Fruit fly (Drosophila melanogaster) whole organism, embryonic: Measurements from ENCODE around the gene CG17191.

Source experiments
- Adf1 ChIP-seq: fragments of 200-800 bp; sonication (Bioruptor generic); IDR thresholded peaks from 2 replicates; pipeline ENCODE4 v1.3.6; 2022; ENCODE audit warnings: missing biosample characterization, missing genetic modification characterization
- Atf6 ChIP-seq: fragments of 200-800 bp; sonication (Bioruptor generic); IDR thresholded peaks from 2 replicates; pipeline ENCODE4 v1.3.6; 2022; ENCODE audit warnings: missing biosample characterization, missing genetic modification characterization
- CG11504 ChIP-seq: fragments of 200-800 bp; sonication (Bioruptor generic); optimal IDR thresholded peaks from 3 replicates; lab custom pipeline; 2019; ENCODE audit warnings: missing biosample characterization, mild to moderate bottlenecking, missing genetic modification characterization, moderate library complexity
- CG12219 ChIP-seq: fragments of 200-800 bp; sonication (Bioruptor generic); optimal IDR thresholded peaks from 3 replicates; lab custom pipeline; 2018; ENCODE audit warnings: missing biosample characterization, mild to moderate bottlenecking, missing genetic modification characterization
- CG13296 ChIP-seq: fragments of 200-800 bp; sonication (Bioruptor generic); optimal IDR thresholded peaks from 3 replicates; lab custom pipeline; 2018; ENCODE audit warnings: missing biosample characterization, mild to moderate bottlenecking, missing genetic modification characterization
- CG15479 ChIP-seq: fragments of 200-800 bp; sonication (Bioruptor generic); optimal IDR thresholded peaks from 3 replicates; lab custom pipeline; 2019; ENCODE audit warnings: missing biosample characterization, mild to moderate bottlenecking, missing genetic modification characterization, moderate library complexity
- CG17361 ChIP-seq: fragments of 200-800 bp; sonication (Bioruptor generic); IDR thresholded peaks from 3 replicates; pipeline ENCODE4 v1.3.6; 2022; ENCODE audit warnings: missing biosample characterization, missing genetic modification characterization
- CG2116 ChIP-seq: fragments of 200-800 bp; sonication (Bioruptor generic); optimal IDR thresholded peaks from 3 replicates; lab custom pipeline; 2018; ENCODE audit warnings: missing biosample characterization, mild to moderate bottlenecking, missing genetic modification characterization
- CG2120 ChIP-seq: fragments of 200-800 bp; sonication (Bioruptor generic); optimal IDR thresholded peaks from 3 replicates; lab custom pipeline; 2016; ENCODE audit warnings: missing biosample characterization, missing genetic modification characterization
- CG2678 ChIP-seq: fragments of 200-800 bp; sonication (Bioruptor generic); optimal IDR thresholded peaks from 3 replicates; lab custom pipeline; 2019; ENCODE audit warnings: missing biosample characterization, mild to moderate bottlenecking, missing genetic modification characterization, moderate library complexity
- CG4617 ChIP-seq: fragments of 200-800 bp; sonication (Bioruptor generic); optimal IDR thresholded peaks from 3 replicates; lab custom pipeline; 2016; ENCODE audit warnings: missing biosample characterization, missing genetic modification characterization, borderline replicate concordance
- CG6683 ChIP-seq: fragments of 200-800 bp; sonication (Bioruptor generic); optimal IDR thresholded peaks from 2 replicates; lab custom pipeline; 2017; ENCODE audit warnings: missing biosample characterization, mild to moderate bottlenecking, missing genetic modification characterization, missing genetic modification reagents
- CG6854 ChIP-seq: fragments of 200-800 bp; sonication (Bioruptor generic); optimal IDR thresholded peaks from 3 replicates; lab custom pipeline; 2017; ENCODE audit warnings: missing biosample characterization, mild to moderate bottlenecking, missing genetic modification characterization
- CG8765 ChIP-seq: fragments of 200-800 bp; sonication (Bioruptor generic); IDR thresholded peaks from 2 replicates; pipeline ENCODE4 v1.3.6; 2022; ENCODE audit warnings: missing biosample characterization, missing genetic modification characterization
- CG8924 ChIP-seq: fragments of 200-800 bp; optimal IDR thresholded peaks from 3 replicates; lab custom pipeline; 2019; ENCODE audit warnings: missing biosample characterization, mild to moderate bottlenecking, missing genetic modification characterization, moderate library complexity
- Dip2 ChIP-seq: fragments of 200-800 bp; sonication (Bioruptor generic); IDR thresholded peaks from 2 replicates; pipeline ENCODE4 v1.3.6; 2022; ENCODE audit warnings: missing biosample characterization, missing genetic modification characterization
- Drgx ChIP-seq: fragments of 200-800 bp; sonication (Bioruptor generic); IDR thresholded peaks from 2 replicates; pipeline ENCODE4 v1.3.6; 2022; ENCODE audit warnings: missing biosample characterization, missing genetic modification characterization
- Eip74EF ChIP-seq, 2 experiments: fragments of 200-800 bp in 1 of 2; fragments of >200 bp in 1 of 2; sonication (Bioruptor generic) in 1 of 2; optimal IDR thresholded peaks; 2 replicates each; lab custom pipeline; 2017 to 2019; ENCODE audit warnings: missing biosample characterization in 2 of 2, missing genetic modification characterization in 2 of 2, mild to moderate bottlenecking in 1 of 2, moderate library complexity in 1 of 2
- Ets65A ChIP-seq: fragments of 200-800 bp; sonication (Bioruptor generic); peaks from one replicate; lab custom pipeline; 2016; ENCODE audit warnings: missing biosample characterization, missing genetic modification characterization
- Ets97D ChIP-seq: fragments of 200-800 bp; sonication (Bioruptor generic); optimal IDR thresholded peaks from 3 replicates; lab custom pipeline; 2016; ENCODE audit warnings: missing biosample characterization, missing genetic modification characterization
- Fer2 ChIP-seq: fragments of 200-800 bp; sonication (Bioruptor generic); optimal IDR thresholded peaks from 2 replicates; lab custom pipeline; 2018; ENCODE audit warnings: missing biosample characterization, mild to moderate bottlenecking, missing genetic modification characterization, moderate library complexity
- Fer3 ChIP-seq: fragments of 200-800 bp; sonication (Bioruptor generic); optimal IDR thresholded peaks from 2 replicates; lab custom pipeline; 2018; ENCODE audit warnings: missing biosample characterization, mild to moderate bottlenecking, missing genetic modification characterization, moderate library complexity
- HLHmδ ChIP-seq: fragments of 200-800 bp; sonication (Bioruptor generic); optimal IDR thresholded peaks from 2 replicates; lab custom pipeline; 2018; ENCODE audit warnings: missing biosample characterization, mild to moderate bottlenecking, missing genetic modification characterization, moderate library complexity
- HmgZ ChIP-seq: fragments of 200-800 bp; sonication (Bioruptor generic); optimal IDR thresholded peaks from 2 replicates; lab custom pipeline; 2018; ENCODE audit warnings: missing biosample characterization, mild to moderate bottlenecking, missing genetic modification characterization
- Max ChIP-seq: fragments of 200-800 bp; sonication (Bioruptor generic); optimal IDR thresholded peaks from 2 replicates; lab custom pipeline; 2016; ENCODE audit warnings: missing biosample characterization, mild to moderate bottlenecking, missing genetic modification characterization
- Med ChIP-seq: fragments of 200-800 bp; sonication (Bioruptor generic); peaks from one replicate; lab custom pipeline; 2016; ENCODE audit warnings: missing biosample characterization, missing genetic modification characterization, mild to moderate bottlenecking, inconsistent platforms, moderate library complexity
- Neu2 ChIP-seq: fragments of 200-800 bp; sonication (Bioruptor generic); optimal IDR thresholded peaks from 3 replicates; lab custom pipeline; 2016; ENCODE audit warnings: missing biosample characterization, missing genetic modification characterization, borderline replicate concordance
- Tbp ChIP-seq: fragments of >200 bp; optimal IDR thresholded peaks from 2 replicates; lab custom pipeline; 2018; ENCODE audit warnings: missing biosample characterization, missing genetic modification characterization
- aop ChIP-seq: fragments of 200-800 bp; sonication (Bioruptor generic); IDR thresholded peaks from 2 replicates; pipeline ENCODE4 v1.3.6; 2022; ENCODE audit warnings: missing biosample characterization, missing genetic modification characterization
- bigmax ChIP-seq: fragments of 200-800 bp; sonication (Bioruptor generic); optimal IDR thresholded peaks from 2 replicates; lab custom pipeline; 2018; ENCODE audit warnings: missing biosample characterization, mild to moderate bottlenecking, missing genetic modification characterization
- cas ChIP-seq: fragments of 200-800 bp; sonication (Bioruptor generic); IDR thresholded peaks from 2 replicates; pipeline ENCODE4 v1.3.6; 2022; ENCODE audit warnings: missing biosample characterization, missing genetic modification characterization
- chinmo ChIP-seq: fragments of 200-800 bp; sonication (Bioruptor generic); IDR thresholded peaks from 4 replicates; pipeline ENCODE4 v1.3.6; 2022; ENCODE audit warnings: missing biosample characterization, missing genetic modification characterization; ENCODE audit not compliant: partially characterized antibody
- croc ChIP-seq: fragments of 200-800 bp; sonication (Bioruptor generic); conservative IDR thresholded peaks from 3 replicates; pipeline ENCODE4 v1.3.6; 2022; ENCODE audit warnings: missing biosample characterization, missing genetic modification characterization
- cwo ChIP-seq: fragments of 200-800 bp; sonication (Bioruptor generic); optimal IDR thresholded peaks from 3 replicates; lab custom pipeline; 2017; ENCODE audit warnings: missing biosample characterization, missing genetic modification characterization, mild to moderate bottlenecking, moderate library complexity, missing genetic modification reagents
- dysf ChIP-seq: fragments of 200-800 bp; sonication (Bioruptor generic); IDR thresholded peaks from 3 replicates; pipeline ENCODE4 v1.3.6; 2022; ENCODE audit warnings: missing biosample characterization, missing genetic modification characterization
- exex ChIP-seq: fragments of 200-800 bp; sonication (Bioruptor generic); optimal IDR thresholded peaks from 4 replicates; lab custom pipeline; 2018; ENCODE audit warnings: missing biosample characterization, mild to moderate bottlenecking, missing genetic modification characterization, moderate library complexity
- grn ChIP-seq: fragments of 200-800 bp; sonication (Bioruptor generic); optimal IDR thresholded peaks from 3 replicates; lab custom pipeline; 2017; ENCODE audit warnings: missing biosample characterization, missing genetic modification characterization
- gro ChIP-seq: fragments of 200-800 bp; sonication (Bioruptor generic); optimal IDR thresholded peaks from 2 replicates; lab custom pipeline; 2016; ENCODE audit warnings: missing biosample characterization, missing genetic modification characterization
- hth ChIP-seq: fragments of >200 bp; optimal IDR thresholded peaks from 2 replicates; lab custom pipeline; 2017; ENCODE audit warnings: inconsistent platforms
- jigr1 ChIP-seq: fragments of 200-800 bp; sonication (Bioruptor generic); IDR thresholded peaks from 3 replicates; pipeline ENCODE4 v1.3.6; 2022; ENCODE audit warnings: missing biosample characterization, missing genetic modification characterization
- knrl ChIP-seq: fragments of 200-800 bp; sonication (Bioruptor generic); IDR thresholded peaks from 3 replicates; pipeline ENCODE4 v1.3.6; 2022; ENCODE audit warnings: missing biosample characterization, missing genetic modification characterization; ENCODE audit not compliant: partially characterized antibody
- onecut ChIP-seq: fragments of 200-800 bp; sonication (Bioruptor generic); IDR thresholded peaks from 2 replicates; pipeline ENCODE4 v1.3.6; 2022; ENCODE audit warnings: missing biosample characterization, missing genetic modification characterization
- pita ChIP-seq: fragments of 200-800 bp; sonication (Bioruptor generic); optimal IDR thresholded peaks from 2 replicates; lab custom pipeline; 2017; ENCODE audit warnings: missing biosample characterization, mild to moderate bottlenecking, missing genetic modification characterization
- sd ChIP-seq: fragments of 200-800 bp; sonication (Bioruptor generic); optimal IDR thresholded peaks from 3 replicates; lab custom pipeline; 2018; ENCODE audit warnings: missing biosample characterization, mild to moderate bottlenecking, missing genetic modification characterization, moderate library complexity
- sima ChIP-seq: fragments of 200-800 bp; sonication (Bioruptor generic); optimal IDR thresholded peaks from 2 replicates; lab custom pipeline; 2016; ENCODE audit warnings: missing biosample characterization, missing genetic modification characterization
- slp2 ChIP-seq: fragments of 200-800 bp; sonication (Bioruptor generic); optimal IDR thresholded peaks from 2 replicates; lab custom pipeline; 2016; ENCODE audit warnings: missing biosample characterization, missing genetic modification characterization
- stwl ChIP-seq: fragments of 200-800 bp; sonication (Bioruptor generic); optimal IDR thresholded peaks from 3 replicates; lab custom pipeline; 2018; ENCODE audit warnings: missing biosample characterization, mild to moderate bottlenecking, missing genetic modification characterization, moderate library complexity
- tap ChIP-seq: fragments of 200-800 bp; optimal IDR thresholded peaks from 3 replicates; lab custom pipeline; 2019; ENCODE audit warnings: missing biosample characterization, mild to moderate bottlenecking, missing genetic modification characterization, moderate library complexity

CG17191 gene

dm6 chr3R:26987455-26987854, 32.1 kb downstream of the CG17191 start (continued):
- TF ChIP-seq Ets65A: peak; percentile 3
- no peak for TF ChIP-seq CG12219 (GFP tag; lab: Kevin White, UChicago)
- TF ChIP-seq Drgx (GFP tag; lab: Robert Waterston, UW): no peak
- TF ChIP-seq Adf1 (GFP tag; lab: Robert Waterston, UW): no peak

DNA sequence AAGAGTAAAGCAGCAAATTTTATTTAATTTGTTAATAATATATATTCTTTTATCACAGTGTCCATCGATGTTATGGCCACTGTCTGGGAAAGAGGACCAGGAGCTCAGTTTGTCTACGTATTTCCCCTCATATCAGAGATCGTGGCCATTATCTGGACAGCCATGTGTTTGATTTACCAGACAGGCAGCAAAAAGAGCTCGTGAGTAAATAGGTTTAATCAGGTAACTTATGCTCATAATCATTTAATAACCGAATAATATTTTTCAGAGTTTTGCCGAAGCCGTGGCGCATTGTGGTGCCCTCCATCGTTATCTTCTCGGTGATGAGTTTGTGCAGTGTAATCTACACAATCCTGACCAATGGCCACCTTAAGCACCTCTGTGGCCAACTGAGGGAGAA, 35.1 kb downstream of the CG17191 start:
- TF ChIP-seq Fer2 (tag; lab: Kevin White, UChicago) (no peak), jigr1 (GFP tag; lab: Robert Waterston, UW) (no peak), aop (GFP tag; lab: Robert Waterston, UW) (no peak), Med (GFP tag; lab: Kevin White, UChicago) (no peak), grn (GFP tag; lab: Kevin White, UChicago) (peak; percentile 52), stwl (tag; lab: Kevin White, UChicago) (no peak), Fer3 (tag; lab: Kevin White, UChicago) (no peak), sima (GFP tag; lab: Kevin White, UChicago) (no peak), tap (tag; lab: Kevin White, UChicago) (no peak), HmgZ (tag; lab: Kevin White, UChicago) (no peak), exex (tag; lab: Kevin White, UChicago) (peak; percentile 77), CG4617 (GFP tag; lab: Kevin White, UChicago) (no peak)

DNA sequence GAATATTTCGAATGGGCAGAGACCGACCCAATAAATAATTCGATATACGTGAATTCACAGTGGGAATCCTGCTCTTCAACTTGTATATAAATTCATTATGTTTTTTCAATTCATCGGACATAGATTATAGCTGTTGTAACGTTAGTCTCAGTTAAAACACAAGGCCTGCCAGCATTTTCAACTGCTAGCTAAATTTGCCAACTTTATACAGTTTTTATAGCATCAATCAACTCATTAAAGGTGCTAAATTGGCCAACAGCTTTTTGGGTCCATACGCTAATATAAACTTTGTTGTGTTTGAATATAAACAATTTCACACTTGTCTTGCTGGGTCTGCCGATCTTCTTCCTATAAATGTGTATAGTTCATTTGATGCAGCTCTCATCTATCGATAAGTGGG, 37.4 kb downstream of the CG17191 start:
- TF ChIP-seq CG11504 (tag; lab: Kevin White, UChicago) (no peak), Ets97D (no peak), HLHmδ (GFP tag; lab: Kevin White, UChicago) (no peak), Atf6 (GFP tag; lab: Robert Waterston, UW) (peak; percentile 18; the same call in 1 of the 2 replicates), sd (tag; lab: Kevin White, UChicago) (peak; percentile 23), CG8924 (tag; lab: Kevin White, UChicago) (no peak), CG6683 (GFP tag; lab: Kevin White, UChicago) (no peak), CG13296 (no peak), knrl (GFP tag; lab: Robert Waterston, UW) (no peak), Neu2 (no peak), chinmo (0 out of 4 replicates have a peak, but pooled peaks have one; percentile 50), cwo (no peak), CG8765 (GFP tag; lab: Robert Waterston, UW) (no peak), CG2120 (GFP tag; lab: Kevin White, UChicago) (no peak), CG2116 (GFP tag; lab: Kevin White, UChicago) (no peak), bigmax (GFP tag; lab: Kevin White, UChicago) (no peak), CG6854 (GFP tag; lab: Kevin White, UChicago) (no peak), Tbp (GFP tag; lab: Kevin White, UChicago) (no peak), CG15479 (no peak), croc (GFP tag; lab: Robert Waterston, UW) (no peak), CG17361 (GFP tag; lab: Robert Waterston, UW) (no peak), dysf (GFP tag; lab: Robert Waterston, UW) (no peak), cas (no peak), gro (GFP tag; lab: Kevin White, UChicago) (peak; percentile 62), Med (GFP tag; lab: Kevin White, UChicago) (peak; percentile 52), slp2 (GFP tag; lab: Kevin White, UChicago) (no peak), Dip2 (no peak), pita (GFP tag; lab: Kevin White, UChicago) (no peak), hth (no peak), Eip74EF (GFP tag; optimal IDR thresholded peaks at IDR 0.05; lab: Kevin White, UChicago) (peak in 1 of 2 experiments; percentile 13), CG2678 (tag; lab: Kevin White, UChicago) (peak; percentile 17), onecut (GFP tag; lab: Robert Waterston, UW) (no peak), Max (GFP tag; lab: Kevin White, UChicago) (no peak)
